Worm (Caenorhabditis elegans) whole organism, mixed stage, embryonic: ENCODE data around the gene nlp-51.

Source experiments
- M03D4.4 ChIP-seq: sonication (generic microtip); optimal IDR thresholded peaks from 2 replicates; lab custom pipeline; 2017; ENCODE audit warnings: mild to moderate bottlenecking, missing genetic modification characterization, missing compliant biosample characterization
- bed-3 ChIP-seq: fragments of 200-800 bp; sonication (Bioruptor generic); optimal IDR thresholded peaks from 3 replicates; lab custom pipeline; 2018; ENCODE audit warnings: mild to moderate bottlenecking, missing genetic modification characterization, moderate library complexity, missing compliant biosample characterization
- ceh-43 ChIP-seq: fragments of 200-800 bp; sonication (Bioruptor generic); optimal IDR thresholded peaks from 2 replicates; lab custom pipeline; 2018; ENCODE audit warnings: mild to moderate bottlenecking, missing genetic modification characterization, moderate library complexity, missing compliant biosample characterization
- ceh-83 ChIP-seq: fragments of 200-800 bp; sonication (Bioruptor generic); optimal IDR thresholded peaks from 2 replicates; lab custom pipeline; 2018; ENCODE audit warnings: mild to moderate bottlenecking, missing genetic modification characterization, missing compliant biosample characterization
- ces-1 ChIP-seq: fragments of 150-350 bp; optimal IDR thresholded peaks from 2 replicates; lab custom pipeline; 2014; ENCODE audit warnings: missing biosample characterization, missing genetic modification reagents, missing genetic modification characterization
- cnd-1 ChIP-seq: fragments of 200-800 bp; sonication (Bioruptor generic); optimal IDR thresholded peaks from 2 replicates; lab custom pipeline; 2018; ENCODE audit warnings: mild to moderate bottlenecking, missing genetic modification characterization, missing compliant biosample characterization
- drap-1 ChIP-seq: fragments of 200-800 bp; sonication (Bioruptor generic); optimal IDR thresholded peaks from 3 replicates; lab custom pipeline; 2018; ENCODE audit warnings: mild to moderate bottlenecking, missing genetic modification characterization, missing compliant biosample characterization
- elt-1 ChIP-seq: sonication (generic microtip); optimal IDR thresholded peaks from 2 replicates; lab custom pipeline; 2017; ENCODE audit warnings: missing genetic modification characterization, mild to moderate bottlenecking, missing compliant biosample characterization, antibody characterized with exemption, moderate library complexity, borderline replicate concordance; ENCODE audit not compliant: insufficient read depth
- elt-3 ChIP-seq: fragments of 150-350 bp; optimal IDR thresholded peaks from 2 replicates; lab custom pipeline; 2014; ENCODE audit warnings: missing biosample characterization, missing genetic modification characterization
- ham-2 ChIP-seq: fragments of 200-800 bp; sonication (Bioruptor generic); optimal IDR thresholded peaks from 2 replicates; lab custom pipeline; 2018; ENCODE audit warnings: mild to moderate bottlenecking, missing genetic modification characterization, missing compliant biosample characterization
- lin-13 ChIP-seq: fragments of 150-350 bp; optimal IDR thresholded peaks from 2 replicates; lab custom pipeline; 2014; ENCODE audit warnings: missing biosample characterization, missing genetic modification characterization
- lin-32 ChIP-seq: fragments of 200-800 bp; sonication (Bioruptor generic); optimal IDR thresholded peaks from 2 replicates; lab custom pipeline; 2018; ENCODE audit warnings: mild to moderate bottlenecking, missing genetic modification characterization, missing compliant biosample characterization
- lsy-2 ChIP-seq: fragments of 150-350 bp; optimal IDR thresholded peaks from 2 replicates; lab custom pipeline; 2014; ENCODE audit warnings: missing biosample characterization, missing genetic modification characterization
- mab-5 ChIP-seq: fragments of 150-350 bp; optimal IDR thresholded peaks from 2 replicates; lab custom pipeline; 2014; ENCODE audit warnings: missing biosample characterization, missing genetic modification characterization
- mep-1 ChIP-seq: fragments of 150-350 bp; optimal IDR thresholded peaks from 2 replicates; lab custom pipeline; 2017; ENCODE audit warnings: missing biosample characterization, missing genetic modification reagents, missing genetic modification characterization, inconsistent platforms
- mls-2 ChIP-seq: sonication (generic microtip); optimal IDR thresholded peaks from 2 replicates; lab custom pipeline; 2016; ENCODE audit warnings: mild to moderate bottlenecking, missing genetic modification characterization, moderate library complexity, missing compliant biosample characterization
- nhr-12 ChIP-seq: fragments of 150-350 bp; optimal IDR thresholded peaks from 2 replicates; lab custom pipeline; 2014; ENCODE audit warnings: missing biosample characterization, missing genetic modification characterization
- nhr-237 ChIP-seq: fragments of 150-350 bp; optimal IDR thresholded peaks from 2 replicates; lab custom pipeline; 2014; ENCODE audit warnings: missing biosample characterization, missing genetic modification characterization
- nhr-28 ChIP-seq: fragments of 150-350 bp; optimal IDR thresholded peaks from 2 replicates; lab custom pipeline; 2014; ENCODE audit warnings: missing biosample characterization, missing genetic modification characterization
- nhr-76 ChIP-seq: sonication (generic microtip); optimal IDR thresholded peaks from 2 replicates; lab custom pipeline; 2017; ENCODE audit warnings: missing biosample characterization, missing genetic modification characterization
- pha-4 ChIP-seq: fragments of 150-350 bp; optimal IDR thresholded peaks from 2 replicates; lab custom pipeline; 2018; ENCODE audit warnings: missing biosample characterization, missing genetic modification reagents, missing genetic modification characterization
- sem-2 ChIP-seq: fragments of 200-800 bp; sonication (Bioruptor generic); optimal IDR thresholded peaks from 2 replicates; lab custom pipeline; 2018; ENCODE audit warnings: mild to moderate bottlenecking, missing genetic modification characterization, missing compliant biosample characterization
- snpc-4 ChIP-seq: fragments of 150-350 bp; optimal IDR thresholded peaks from 2 replicates; lab custom pipeline; 2014; ENCODE audit warnings: missing biosample characterization, missing genetic modification characterization
- sptf-1 ChIP-seq: sonication (generic microtip); optimal IDR thresholded peaks from 2 replicates; lab custom pipeline; 2017; ENCODE audit warnings: mild to moderate bottlenecking, missing genetic modification characterization, moderate library complexity, missing compliant biosample characterization
- tbx-8 ChIP-seq: fragments of 200-800 bp; sonication (Bioruptor generic); optimal IDR thresholded peaks from 2 replicates; lab custom pipeline; 2018; ENCODE audit warnings: mild to moderate bottlenecking, missing genetic modification characterization, moderate library complexity, missing compliant biosample characterization
- unc-39 ChIP-seq: fragments of 150-350 bp; optimal IDR thresholded peaks from 2 replicates; lab custom pipeline; 2014; ENCODE audit warnings: missing biosample characterization, missing genetic modification characterization
- unc-62 ChIP-seq: fragments of 150-350 bp; optimal IDR thresholded peaks from 2 replicates; lab custom pipeline; 2014; ENCODE audit warnings: missing biosample characterization, missing genetic modification reagents, missing genetic modification characterization
- zip-8 ChIP-seq: fragments of 150-350 bp; optimal IDR thresholded peaks from 2 replicates; lab custom pipeline; 2014; ENCODE audit warnings: missing biosample characterization, missing genetic modification characterization
- ztf-11 ChIP-seq: fragments of 150-350 bp; optimal IDR thresholded peaks from 2 replicates; lab custom pipeline; 2014; ENCODE audit warnings: missing biosample characterization, missing genetic modification characterization

The nlp-51 gene

ce11 chrII:11336640-11337241 is 17.2 kb upstream of the nlp-51 start:
- no peak for TF ChIP-seq drap-1 (GFP tag; lab: Kevin White, UChicago)
- no peak for TF ChIP-seq nhr-28 (tag; lab: Kevin White, UChicago)
- TF ChIP-seq ceh-83: no peak
- TF ChIP-seq M03D4.4 (tag; lab: Kevin White, UChicago): no peak
- TF ChIP-seq mab-5 (tag; lab: Kevin White, UChicago): no peak
- TF ChIP-seq lin-32 (GFP tag; lab: Kevin White, UChicago): no peak
- no peak for TF ChIP-seq mep-1 (tag; lab: Kevin White, UChicago)
- no peak for TF ChIP-seq unc-62 (GFP tag; lab: Kevin White, UChicago)
- no peak for TF ChIP-seq zip-8 (tag; lab: Kevin White, UChicago)
- no peak for TF ChIP-seq snpc-4
- no peak for TF ChIP-seq ceh-43 (GFP tag; lab: Kevin White, UChicago)
- no peak for TF ChIP-seq elt-3 (tag; lab: Kevin White, UChicago)
- TF ChIP-seq ztf-11 (tag; lab: Kevin White, UChicago): no peak
- TF ChIP-seq ham-2: no peak
- TF ChIP-seq lin-13 (tag; lab: Kevin White, UChicago): no peak
- no peak for TF ChIP-seq nhr-237 (tag; lab: Kevin White, UChicago)
- no peak for TF ChIP-seq bed-3 (GFP tag; lab: Kevin White, UChicago)
- TF ChIP-seq mls-2: no peak
- no peak for TF ChIP-seq tbx-8

- TF ChIP-seq nhr-28 (tag; lab: Kevin White, UChicago) (no peak), ztf-11 (tag; lab: Kevin White, UChicago) (no peak), nhr-12 (tag; lab: Kevin White, UChicago) (no peak), sptf-1 (tag; lab: Kevin White, UChicago) (no peak), zip-8 (tag; lab: Kevin White, UChicago) (no peak), nhr-76 (tag; lab: Kevin White, UChicago) (no peak), cnd-1 (tag; lab: Kevin White, UChicago) (no peak), snpc-4 (no peak), elt-1 (tag; lab: Kevin White, UChicago) (no peak), tbx-8 (no peak), sem-2 (no peak), pha-4 (tag; lab: Kevin White, UChicago) (no peak), drap-1 (GFP tag; lab: Kevin White, UChicago) (no peak), elt-3 (tag; lab: Kevin White, UChicago) (no peak)
These were observed 16.7 kb upstream of the nlp-51 start for ce11 chrII:11336163-11336562.

DNA sequence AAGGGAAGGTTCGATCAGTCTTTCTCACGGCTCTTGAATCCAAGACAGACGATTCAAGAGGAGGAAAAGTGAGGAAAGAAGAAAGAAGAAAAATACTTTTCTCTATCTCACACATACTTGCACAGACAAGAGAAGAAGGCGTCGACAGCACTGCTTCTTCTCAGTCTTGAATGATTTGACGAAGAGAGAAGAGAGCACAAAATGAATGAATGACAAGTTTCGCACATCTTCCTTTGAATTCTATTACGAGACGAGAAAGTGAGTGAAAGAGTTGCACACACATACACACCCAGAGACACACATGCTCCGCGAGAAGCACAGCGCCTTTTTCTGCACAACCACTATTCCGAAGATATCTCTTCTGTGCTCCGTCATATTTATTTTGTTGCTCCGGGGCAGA is 16.2 kb upstream of the nlp-51 start:
- no peak for TF ChIP-seq mls-2
- no peak for TF ChIP-seq ceh-83
- no peak for TF ChIP-seq snpc-4
- peak; percentile 96 for TF ChIP-seq ces-1 (GFP tag; lab: Kevin White, UChicago)
- no peak for TF ChIP-seq nhr-237 (tag; lab: Kevin White, UChicago)
- TF ChIP-seq mab-5 (tag; lab: Kevin White, UChicago): no peak
- no peak for TF ChIP-seq zip-8 (tag; lab: Kevin White, UChicago)
- no peak for TF ChIP-seq unc-39

- TF ChIP-seq sptf-1 (tag; lab: Kevin White, UChicago): no peak
- no peak for TF ChIP-seq lsy-2 (tag; lab: Kevin White, UChicago)
- no peak for TF ChIP-seq cnd-1 (tag; lab: Kevin White, UChicago)
- TF ChIP-seq elt-1 (tag; lab: Kevin White, UChicago): no peak
- no peak for TF ChIP-seq zip-8 (tag; lab: Kevin White, UChicago)
- no peak for TF ChIP-seq ham-2
- TF ChIP-seq M03D4.4 (tag; lab: Kevin White, UChicago): no peak
- no peak for TF ChIP-seq ceh-43 (GFP tag; lab: Kevin White, UChicago)
These were observed 14.6 kb upstream of the nlp-51 start for ce11 chrII:11333846-11334638.

ce11 chrII:11333375-11333774 is 13.9 kb upstream of the nlp-51 start:
- peak; percentile 38 for TF ChIP-seq ces-1 (GFP tag; lab: Kevin White, UChicago)
- TF ChIP-seq elt-3 (tag; lab: Kevin White, UChicago): no peak
